Fruit fly (Drosophila melanogaster) whole organism, embryonic: ENCODE results near the gene Glys.

ENCODE experiments used
- B-H2 ChIP-seq: fragments of 200-800 bp; sonication (Bioruptor generic); optimal IDR thresholded peaks from 2 replicates; lab custom pipeline; 2018; ENCODE audit warnings: missing biosample characterization, mild to moderate bottlenecking, missing genetic modification characterization
- BtbVII ChIP-seq: fragments of 200-800 bp; sonication (Bioruptor generic); optimal IDR thresholded peaks from 3 replicates; lab custom pipeline; 2017; ENCODE audit warnings: missing biosample characterization, mild to moderate bottlenecking, missing genetic modification characterization
- CG12299 ChIP-seq: fragments of 200-800 bp; sonication (Bioruptor generic); optimal IDR thresholded peaks from 2 replicates; lab custom pipeline; 2018; ENCODE audit warnings: missing biosample characterization, mild to moderate bottlenecking, missing genetic modification characterization
- CG14441 ChIP-seq: fragments of 200-800 bp; sonication (Bioruptor generic); IDR thresholded peaks from 2 replicates; pipeline ENCODE4 v1.3.6; 2022; ENCODE audit warnings: missing biosample characterization, missing genetic modification characterization
- CG14710 ChIP-seq: fragments of 200-800 bp; sonication (Bioruptor generic); optimal IDR thresholded peaks from 3 replicates; lab custom pipeline; 2019; ENCODE audit warnings: missing biosample characterization, mild to moderate bottlenecking, missing genetic modification characterization, moderate library complexity
- CG14860 ChIP-seq: fragments of 200-800 bp; sonication (Bioruptor generic); IDR thresholded peaks from 3 replicates; pipeline ENCODE4 v1.3.6; 2022; ENCODE audit warnings: missing biosample characterization, missing genetic modification characterization; ENCODE audit not compliant: partially characterized antibody
- CG15479 ChIP-seq: fragments of 200-800 bp; sonication (Bioruptor generic); optimal IDR thresholded peaks from 3 replicates; lab custom pipeline; 2019; ENCODE audit warnings: missing biosample characterization, mild to moderate bottlenecking, missing genetic modification characterization, moderate library complexity
- CG1603 ChIP-seq: fragments of 200-800 bp; sonication (Bioruptor generic); optimal IDR thresholded peaks from 2 replicates; lab custom pipeline; 2019; ENCODE audit warnings: missing biosample characterization, mild to moderate bottlenecking, missing genetic modification characterization, moderate library complexity
- CG17385 ChIP-seq: fragments of 200-800 bp; sonication (Bioruptor generic); optimal IDR thresholded peaks from 3 replicates; lab custom pipeline; 2018; ENCODE audit warnings: missing biosample characterization, mild to moderate bottlenecking, missing genetic modification characterization
- CG2116 ChIP-seq: fragments of 200-800 bp; sonication (Bioruptor generic); optimal IDR thresholded peaks from 3 replicates; lab custom pipeline; 2018; ENCODE audit warnings: missing biosample characterization, mild to moderate bottlenecking, missing genetic modification characterization
- CG33213 ChIP-seq: fragments of 200-800 bp; sonication (Bioruptor generic); optimal IDR thresholded peaks from 3 replicates; lab custom pipeline; 2016; ENCODE audit warnings: missing biosample characterization, missing genetic modification characterization
- CG34224 ChIP-seq: fragments of 200-800 bp; sonication (Bioruptor generic); IDR thresholded peaks from 3 replicates; pipeline ENCODE4 v1.3.6; 2022; ENCODE audit warnings: missing biosample characterization, missing genetic modification characterization; ENCODE audit not compliant: partially characterized antibody
- CG34422 ChIP-seq: fragments of 200-800 bp; sonication (Bioruptor generic); IDR thresholded peaks from 3 replicates; pipeline ENCODE4 v1.3.6; 2022; ENCODE audit warnings: missing biosample characterization, missing genetic modification characterization
- CG3726 ChIP-seq: fragments of 200-800 bp; sonication (Bioruptor generic); IDR thresholded peaks from 3 replicates; pipeline ENCODE4, ENCODE4 v1.3.6; 2022; ENCODE audit warnings: missing biosample characterization, missing genetic modification characterization
- CG3847 ChIP-seq: fragments of 200-800 bp; sonication (Bioruptor generic); IDR thresholded peaks from 2 replicates; pipeline ENCODE4 v1.3.6; 2022; ENCODE audit warnings: missing biosample characterization, missing genetic modification characterization
- CG4730 ChIP-seq: fragments of 200-800 bp; sonication (Bioruptor generic); IDR thresholded peaks from 2 replicates; pipeline ENCODE4 v1.3.6; 2022; ENCODE audit warnings: missing biosample characterization, missing genetic modification characterization
- CG7556 ChIP-seq: fragments of 200-800 bp; sonication (Bioruptor generic); optimal IDR thresholded peaks from 2 replicates; lab custom pipeline; 2017; ENCODE audit warnings: missing biosample characterization, mild to moderate bottlenecking, missing genetic modification characterization
- CG8944 ChIP-seq: fragments of 200-800 bp; sonication (Bioruptor generic); optimal IDR thresholded peaks from 3 replicates; lab custom pipeline; 2016; ENCODE audit warnings: missing biosample characterization, missing genetic modification characterization
- Deaf1 ChIP-seq: fragments of 200-800 bp; optimal IDR thresholded peaks from 3 replicates; lab custom pipeline; 2019; ENCODE audit warnings: missing biosample characterization, mild to moderate bottlenecking, missing genetic modification characterization, moderate library complexity
- Dek ChIP-seq: fragments of 200-800 bp; sonication (Bioruptor generic); optimal IDR thresholded peaks from 3 replicates; lab custom pipeline; 2019; ENCODE audit warnings: missing biosample characterization, mild to moderate bottlenecking, missing genetic modification characterization, moderate library complexity
- Dll ChIP-seq: fragments of 200-800 bp; sonication (Bioruptor generic); IDR thresholded peaks from 4 replicates; pipeline ENCODE4 v1.3.6; 2022; ENCODE audit warnings: missing biosample characterization, missing genetic modification characterization; ENCODE audit not compliant: partially characterized antibody
- Dp ChIP-seq: fragments of 200-800 bp; sonication (Bioruptor generic); optimal IDR thresholded peaks from 2 replicates; lab custom pipeline; 2018; ENCODE audit warnings: missing biosample characterization, mild to moderate bottlenecking, missing genetic modification characterization, moderate library complexity
- ERR ChIP-seq: fragments of 200-800 bp; sonication (Bioruptor generic); optimal IDR thresholded peaks from 2 replicates; lab custom pipeline; 2016; ENCODE audit warnings: missing biosample characterization, missing genetic modification characterization
- HLH4C ChIP-seq: fragments of 200-800 bp; sonication (Bioruptor generic); IDR thresholded peaks from 3 replicates; pipeline ENCODE4 v1.3.6; 2022; ENCODE audit warnings: missing biosample characterization, missing genetic modification characterization; ENCODE audit not compliant: partially characterized antibody
- HLHmδ ChIP-seq: fragments of 200-800 bp; sonication (Bioruptor generic); optimal IDR thresholded peaks from 2 replicates; lab custom pipeline; 2018; ENCODE audit warnings: missing biosample characterization, mild to moderate bottlenecking, missing genetic modification characterization, moderate library complexity
- Hand ChIP-seq: fragments of 200-800 bp; sonication (Bioruptor generic); optimal IDR thresholded peaks from 2 replicates; lab custom pipeline; 2017; ENCODE audit warnings: mild to moderate bottlenecking, missing biosample characterization, missing genetic modification reagents, missing genetic modification characterization
- Hey ChIP-seq: fragments of 200-800 bp; sonication (Bioruptor generic); optimal IDR thresholded peaks from 3 replicates; lab custom pipeline; 2018; ENCODE audit warnings: missing biosample characterization, mild to moderate bottlenecking, missing genetic modification characterization
- Hmr ChIP-seq: fragments of 200-800 bp; sonication (Bioruptor generic); optimal IDR thresholded peaks from 3 replicates; lab custom pipeline; 2017; ENCODE audit warnings: mild to moderate bottlenecking, missing biosample characterization, missing genetic modification reagents, missing genetic modification characterization
- Jarid2 ChIP-seq: fragments of 200-800 bp; sonication (Bioruptor generic); optimal IDR thresholded peaks from 3 replicates; lab custom pipeline; 2017; ENCODE audit warnings: mild to moderate bottlenecking, missing biosample characterization, missing genetic modification reagents, missing genetic modification characterization
- Max ChIP-seq: fragments of 200-800 bp; sonication (Bioruptor generic); optimal IDR thresholded peaks from 2 replicates; lab custom pipeline; 2016; ENCODE audit warnings: missing biosample characterization, mild to moderate bottlenecking, missing genetic modification characterization
- Med ChIP-seq: fragments of 200-800 bp; sonication (Bioruptor generic); peaks from one replicate; lab custom pipeline; 2016; ENCODE audit warnings: missing biosample characterization, missing genetic modification characterization, mild to moderate bottlenecking, inconsistent platforms, moderate library complexity
- Sry-δ ChIP-seq: fragments of 200-800 bp; sonication (Bioruptor generic); optimal IDR thresholded peaks from 2 replicates; lab custom pipeline; 2016; ENCODE audit warnings: missing biosample characterization, missing genetic modification characterization
- ato ChIP-seq: fragments of 200-800 bp; sonication (Bioruptor generic); IDR thresholded peaks from 2 replicates; pipeline ENCODE4 v1.3.6; 2022; ENCODE audit warnings: missing biosample characterization, missing genetic modification characterization; ENCODE audit not compliant: partially characterized antibody
- bbx ChIP-seq: fragments of 200-800 bp; sonication (Bioruptor generic); IDR thresholded peaks from 2 replicates; pipeline ENCODE4 v1.3.6; 2022; ENCODE audit warnings: missing biosample characterization, missing genetic modification characterization; ENCODE audit not compliant: partially characterized antibody
- bsh ChIP-seq, 2 experiments: fragments of 200-800 bp; sonication (Bioruptor generic); optimal IDR thresholded peaks; 2 replicates each; lab custom pipeline; 2017 to 2018; ENCODE audit warnings: mild to moderate bottlenecking in 2 of 2, missing biosample characterization in 2 of 2, missing genetic modification characterization in 2 of 2, moderate library complexity in 1 of 2
- chinmo ChIP-seq: fragments of 200-800 bp; sonication (Bioruptor generic); IDR thresholded peaks from 4 replicates; pipeline ENCODE4 v1.3.6; 2022; ENCODE audit warnings: missing biosample characterization, missing genetic modification characterization; ENCODE audit not compliant: partially characterized antibody
- ci ChIP-seq: fragments of 200-800 bp; sonication (Bioruptor generic); IDR thresholded peaks from 3 replicates; pipeline ENCODE4 v1.3.6; 2022; ENCODE audit warnings: missing biosample characterization, missing genetic modification characterization
- cwo ChIP-seq: fragments of 200-800 bp; sonication (Bioruptor generic); optimal IDR thresholded peaks from 3 replicates; lab custom pipeline; 2017; ENCODE audit warnings: missing biosample characterization, missing genetic modification characterization, mild to moderate bottlenecking, moderate library complexity, missing genetic modification reagents
- eve ChIP-seq, 2 experiments: fragments of >200 bp; optimal IDR thresholded peaks; 2 replicates each; lab custom pipeline; 2017; ENCODE audit warnings: missing biosample characterization in 2 of 2, missing genetic modification characterization in 2 of 2
- fd102C ChIP-seq: fragments of 200-800 bp; sonication (Bioruptor generic); optimal IDR thresholded peaks from 2 replicates; lab custom pipeline; 2018; ENCODE audit warnings: missing biosample characterization, mild to moderate bottlenecking, missing genetic modification characterization, moderate library complexity
- lab ChIP-seq: fragments of 200-800 bp; sonication (Bioruptor generic); optimal IDR thresholded peaks from 3 replicates; lab custom pipeline; 2017; ENCODE audit warnings: missing biosample characterization, missing genetic modification characterization, mild to moderate bottlenecking, moderate library complexity, missing genetic modification reagents
- p53 ChIP-seq: fragments of 200-800 bp; sonication (Bioruptor generic); optimal IDR thresholded peaks from 2 replicates; lab custom pipeline; 2016; ENCODE audit warnings: missing biosample characterization, missing genetic modification characterization
- sna ChIP-seq: fragments of 200-800 bp; sonication (Bioruptor generic); IDR thresholded peaks from 2 replicates; pipeline ENCODE4 v1.3.6; 2022; ENCODE audit warnings: missing biosample characterization, missing genetic modification characterization; ENCODE audit not compliant: partially characterized antibody
- sug ChIP-seq: fragments of 200-800 bp; optimal IDR thresholded peaks from 2 replicates; lab custom pipeline; 2019; ENCODE audit warnings: missing biosample characterization, mild to moderate bottlenecking, missing genetic modification characterization, moderate library complexity
- tll ChIP-seq, 2 experiments: fragments of 200-800 bp in 1 of 2; fragments of >200 bp in 1 of 2; sonication (Bioruptor generic) in 1 of 2; optimal IDR thresholded peaks; 2 replicates each; lab custom pipeline; 2017 to 2019; ENCODE audit warnings: missing biosample characterization in 2 of 2, missing genetic modification characterization in 2 of 2, mild to moderate bottlenecking in 1 of 2, moderate library complexity in 1 of 2
- unc-4 ChIP-seq: fragments of 200-800 bp; sonication (Bioruptor generic); IDR thresholded peaks from 2 replicates; pipeline ENCODE4 v1.3.6; 2022; ENCODE audit warnings: missing biosample characterization, missing genetic modification characterization; ENCODE audit not compliant: partially characterized antibody

Gene Glys

dm6 chr3R:15147038-15147744 is at the start of gene Glys (continued):
- TF ChIP-seq CG7556 (GFP tag; lab: Kevin White, UChicago) (no peak), bbx (0 out of 2 replicates have a peak, but pooled peaks have one; percentile 22), CG15479 (GFP tag; lab: Kevin White, UChicago) (peak; percentile 54), bsh (GFP tag; optimal IDR thresholded peaks at IDR 0.05; lab: Kevin White, UChicago) (peak in 1 of 2 experiments; percentile 78), Med (GFP tag; lab: Kevin White, UChicago) (peak; percentile 58), CG12299 (peak; percentile 34), CG34224 (GFP tag; lab: Robert Waterston, UW) (0 out of 3 replicates have a peak, but pooled peaks have one; percentile 4), CG8944 (no peak), CG17385 (peak; percentile 15), eve (GFP tag; optimal IDR thresholded peaks at IDR 0.05; lab: Kevin White, UChicago) (peak in 1 of 2 experiments; percentile 48), CG33213 (GFP tag; lab: Kevin White, UChicago) (peak; percentile 52), Dek (peak; percentile 51), fd102C (GFP tag; lab: Kevin White, UChicago) (peak; percentile 7), Hand (GFP tag; lab: Kevin White, UChicago) (peak; percentile 20), Jarid2 (GFP tag; lab: Kevin White, UChicago) (peak; percentile 72), CG4730 (no peak), ci (GFP tag; lab: Robert Waterston, UW) (peak; percentile 21; the same call in 1 of the 3 replicates), ERR (GFP tag; lab: Kevin White, UChicago) (peak; percentile 51), Dll (0 out of 4 replicates have a peak, but pooled peaks have one; percentile 15), Deaf1 (tag; lab: Kevin White, UChicago) (peak; percentile 55), Max (GFP tag; lab: Kevin White, UChicago) (peak; percentile 9), CG14860 (GFP tag; lab: Robert Waterston, UW) (0 out of 3 replicates have a peak, but pooled peaks have one; percentile 40), lab (GFP tag; lab: Kevin White, UChicago) (peak; percentile 50), HLH4C (GFP tag; lab: Robert Waterston, UW) (peak; percentile 40; the same call in 1 of the 3 replicates), sug (tag; lab: Kevin White, UChicago) (peak; percentile 29), Sry-δ (GFP tag; lab: Kevin White, UChicago) (peak; percentile 40), cwo (GFP tag; lab: Kevin White, UChicago) (peak; percentile 2), HLHmδ (GFP tag; lab: Kevin White, UChicago) (no peak), CG1603 (peak; percentile 55), ato (GFP tag; lab: Robert Waterston, UW) (0 out of 2 replicates have a peak, but pooled peaks have one; percentile 23), Hey (tag; lab: Kevin White, UChicago) (no peak), sna (GFP tag; lab: Robert Waterston, UW) (no peak), CG14441 (GFP tag; lab: Robert Waterston, UW) (0 out of 2 replicates have a peak, but pooled peaks have one; percentile 13), unc-4 (no peak), chinmo (GFP tag; lab: Robert Waterston, UW) (0 out of 4 replicates have a peak, but pooled peaks have one; percentile 65), p53 (GFP tag; lab: Kevin White, UChicago) (no peak), CG3847 (peak; percentile 52), CG14710 (tag; lab: Kevin White, UChicago) (peak; percentile 34), CG34422 (GFP tag; lab: Robert Waterston, UW) (peak; percentile 69; the same call in 2 of the 3 replicates), tll (GFP tag; optimal IDR thresholded peaks at IDR 0.05; lab: Kevin White, UChicago) (peak in 1 of 2 experiments; percentile 10), BtbVII (GFP tag; lab: Kevin White, UChicago) (peak; percentile 51), B-H2 (GFP tag; lab: Kevin White, UChicago) (peak; percentile 16), Hmr (GFP tag; lab: Kevin White, UChicago) (peak; percentile 58), CG3726 (GFP tag; lab: Robert Waterston, UW) (no peak), CG2116 (GFP tag; lab: Kevin White, UChicago) (peak; percentile 14), Dp (GFP tag; lab: Kevin White, UChicago) (no peak)
